Worm (Caenorhabditis elegans) whole organism, L4/young adult: ENCODE results near the gene str-243.

Experiments used
- W03F9.2 ChIP-seq: fragments of 150-350 bp; optimal IDR thresholded peaks from 2 replicates; lab custom pipeline; 2014; ENCODE audit warnings: missing biosample characterization, missing genetic modification characterization
- dao-5 ChIP-seq: sonication (generic microtip); optimal IDR thresholded peaks from 2 replicates; lab custom pipeline; 2016; ENCODE audit warnings: missing genotype, missing genetic modification characterization, moderate library complexity, missing compliant biosample characterization
- him-1 ChIP-seq: sonication (generic microtip); optimal IDR thresholded peaks from 2 replicates; lab custom pipeline; 2016; ENCODE audit warnings: missing genotype, missing genetic modification reagents, missing genetic modification characterization, missing compliant biosample characterization

Gene str-243

ce11 chrV:1522485-1522884 is at the start of gene str-243:
Gene str-243, plus strand, starts transcription at chrV:1522785.
- TF ChIP-seq W03F9.2 (no peak), him-1 (tag; lab: Kevin White, UChicago) (no peak), dao-5 (no peak)

DNA sequence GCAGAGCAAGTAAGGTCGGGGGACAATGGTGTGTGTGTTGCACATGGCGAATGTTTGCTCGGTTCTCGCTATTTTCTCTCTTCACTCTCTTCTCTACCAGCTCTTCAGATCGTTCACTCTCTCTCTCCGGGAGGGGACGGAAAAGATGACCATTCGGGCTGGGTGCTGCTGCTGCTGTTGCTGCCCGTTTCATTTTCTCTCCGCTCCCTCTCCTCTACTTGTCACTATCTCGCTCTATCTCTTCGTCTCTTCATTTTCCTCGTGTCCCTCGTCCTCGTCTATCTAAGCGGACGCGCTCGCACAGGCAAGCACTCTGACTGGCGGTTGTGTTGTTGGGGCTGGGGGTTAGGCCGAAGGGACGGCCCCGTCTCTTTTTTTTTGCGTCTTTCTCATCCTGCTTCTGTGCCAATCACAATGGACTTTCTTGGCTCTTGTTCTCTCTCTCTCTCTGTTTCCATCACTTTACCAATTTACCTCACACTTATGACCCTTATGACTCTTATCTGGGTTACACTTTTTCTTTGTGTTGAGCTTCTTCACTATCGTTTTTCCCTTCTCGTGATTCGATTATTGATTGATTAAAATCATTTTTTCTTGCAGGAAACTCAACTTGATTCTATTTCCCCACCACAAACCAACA is 48.0 kb upstream of the str-243 start, which contains the start of the genes F53E2.2 and unc-60:
F53E2.2 (plus strand) TSS at position 601 of the 640 bp plus-strand sequence.
unc-60 (plus strand) TSS at position 601 of the 640 bp plus-strand sequence.
- TF ChIP-seq him-1 (tag; lab: Kevin White, UChicago) (peak; percentile 85), dao-5 (peak; percentile 54), W03F9.2 (no peak)

ce11 chrV:1476284-1476792 is 46.2 kb upstream of the str-243 start:
- TF ChIP-seq W03F9.2 (no peak), dao-5 (no peak), him-1 (tag; lab: Kevin White, UChicago) (no peak)

DNA sequence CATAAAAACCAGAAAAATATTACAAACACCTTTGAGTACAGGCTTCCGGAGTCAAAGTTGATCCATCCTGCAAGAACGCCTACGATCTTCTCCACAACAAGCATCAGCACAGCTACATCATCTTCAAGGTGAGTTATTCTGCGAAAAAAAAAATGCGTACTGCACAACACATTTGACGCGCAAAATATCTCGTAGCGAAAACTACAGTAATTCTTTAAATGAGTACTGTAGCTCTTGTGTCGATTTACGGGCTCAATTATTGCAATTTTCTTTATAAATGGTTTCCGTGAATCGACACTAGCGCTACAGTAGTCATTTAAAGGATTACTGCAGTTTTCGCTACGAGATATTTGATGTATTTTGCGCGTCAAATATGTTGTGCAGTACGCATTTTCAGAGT is 45.7 kb upstream of the str-243 start:
- TF ChIP-seq dao-5 (no peak), W03F9.2 (no peak), him-1 (tag; lab: Kevin White, UChicago) (no peak)

ce11 chrV:1480841-1481240 is 41.7 kb upstream of the str-243 start:
- TF ChIP-seq W03F9.2 (no peak), dao-5 (no peak), him-1 (tag; lab: Kevin White, UChicago) (no peak)

ce11 chrV:1481742-1482141 is 40.8 kb upstream of the str-243 start, which contains the start of gene C38C3.4:
Gene C38C3.4, plus strand, starts transcription at chrV:1482042.
- no peak for TF ChIP-seq dao-5
- TF ChIP-seq him-1 (tag; lab: Kevin White, UChicago) = no peak
- TF ChIP-seq W03F9.2 = no peak

DNA sequence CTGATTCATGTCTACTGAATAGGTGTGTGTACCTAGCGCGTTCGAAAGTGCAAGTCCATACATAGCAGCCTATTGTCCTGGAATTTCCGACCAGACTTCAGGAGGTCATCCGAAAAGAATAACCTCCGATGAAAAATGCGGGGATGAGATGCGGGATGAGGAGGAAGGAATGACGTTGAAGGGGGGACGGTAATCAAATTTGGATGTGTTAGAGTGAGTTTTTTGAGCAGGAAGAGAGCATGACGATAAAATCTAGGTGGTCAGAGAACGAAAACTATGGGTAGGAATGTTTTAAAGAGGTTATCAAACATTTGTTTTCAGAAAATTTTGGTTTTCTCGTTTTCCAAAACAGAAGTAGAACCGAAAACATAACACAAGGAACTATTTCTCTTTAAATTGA is 36.6 kb upstream of the str-243 start:
- no peak for TF ChIP-seq W03F9.2
- TF ChIP-seq dao-5 = no peak

ce11 chrV:1487262-1487661 is 35.3 kb upstream of the str-243 start:
- no peak for TF ChIP-seq him-1 (tag; lab: Kevin White, UChicago)
- no peak for TF ChIP-seq dao-5
- no peak for TF ChIP-seq W03F9.2

- no peak for TF ChIP-seq W03F9.2
- no peak for TF ChIP-seq dao-5
- TF ChIP-seq him-1 (tag; lab: Kevin White, UChicago) = no peak
These were observed 33.9 kb upstream of the str-243 start for ce11 chrV:1488642-1489041.

ce11 chrV:1491510-1491909 is 31.1 kb upstream of the str-243 start, which contains the start of gene C38C3.6:
Gene C38C3.6, minus strand, starts transcription at chrV:1491610.
- TF ChIP-seq dao-5 = no peak
- TF ChIP-seq W03F9.2 = no peak
- TF ChIP-seq him-1 (tag; lab: Kevin White, UChicago) = no peak

ce11 chrV:1494469-1494868 is 28.1 kb upstream of the str-243 start, which contains the start of gene spig-7:
Gene spig-7, plus strand, starts transcription at chrV:1494769.
- TF ChIP-seq W03F9.2 (no peak), dao-5 (no peak), him-1 (tag; lab: Kevin White, UChicago) (no peak)

- TF ChIP-seq him-1 (tag; lab: Kevin White, UChicago) (no peak), W03F9.2 (no peak), dao-5 (no peak)
These were observed 27.3 kb upstream of the str-243 start, which contains the start of gene C38C3.3 for ce11 chrV:1495334-1495733. Gene C38C3.3, plus strand, starts transcription at chrV:1495634.

ce11 chrV:1495752-1496151 is 26.8 kb upstream of the str-243 start:
- TF ChIP-seq him-1 (tag; lab: Kevin White, UChicago) (no peak), W03F9.2 (no peak), dao-5 (no peak)

DNA sequence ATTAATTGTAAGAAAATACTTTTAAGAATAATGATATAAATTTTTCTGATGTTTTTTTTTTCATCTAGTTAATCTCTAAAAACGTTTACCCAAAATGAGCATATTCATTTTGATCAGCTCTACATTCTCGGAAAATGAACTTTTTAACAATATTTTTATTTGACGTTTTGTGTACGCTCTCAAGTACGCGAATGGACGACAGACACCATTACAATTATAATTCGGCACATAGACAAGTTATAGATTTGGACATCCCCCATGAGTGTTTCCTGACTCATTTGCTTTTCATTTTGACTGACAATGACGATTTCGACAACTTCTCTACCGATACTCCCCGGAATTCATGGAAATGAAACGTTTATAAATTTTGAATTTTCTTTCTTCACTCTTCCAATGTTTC is 23.4 kb upstream of the str-243 start, which contains the start of gene sru-27:
sru-27 (plus strand) TSS at position 301 of the 400 bp plus-strand sequence.
- TF ChIP-seq him-1 (tag; lab: Kevin White, UChicago) = no peak
- TF ChIP-seq dao-5 = no peak
- TF ChIP-seq W03F9.2 = no peak

DNA sequence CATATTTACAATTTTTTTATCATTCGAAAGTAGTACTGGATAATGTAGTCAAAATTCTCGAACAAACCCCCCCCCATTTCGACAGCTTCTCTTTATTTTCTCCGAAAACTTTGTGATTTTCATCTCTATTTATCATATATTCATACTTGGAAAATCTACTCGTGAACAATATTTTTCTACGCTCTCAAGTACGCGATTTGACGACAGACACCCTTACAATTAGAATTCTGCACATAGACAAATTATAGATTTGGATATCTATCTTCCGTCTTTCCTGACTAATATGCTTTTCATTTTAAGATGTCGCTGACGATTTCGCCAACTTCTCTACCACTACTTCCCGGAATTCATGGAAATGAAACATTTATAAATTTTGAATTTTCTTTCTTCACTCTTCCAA is 16.6 kb upstream of the str-243 start, which contains the start of gene sru-28:
sru-28 (plus strand) TSS at position 301 of the 400 bp plus-strand sequence.
- TF ChIP-seq W03F9.2 (no peak), him-1 (tag; lab: Kevin White, UChicago) (no peak), dao-5 (no peak)
